Fruit fly (Drosophila melanogaster): ENCODE results near the gene CG14324.

- TF ChIP-seq cnc (optimal IDR thresholded peaks at IDR 0.05): no peak
- no peak for TF ChIP-seq kay (GFP tag; ENCODE audit: borderline replicate concordance)
These were observed 6.4 kb upstream of the CG14324 start, which contains the start of gene AttD for dm6 chr3R:17624968-17625367.

All from whole organism, adult.